Worm (Caenorhabditis elegans): Measurements from ENCODE around the gene F11A5.16.

The F11A5.16 gene

ce11 chrV:16202618-16203017, 8.1 kb upstream of the F11A5.16 start, which contains the start of gene F11A5.18:
TSS of gene F11A5.18 (plus strand) at chrV:16202918.
- TF ChIP-seq lin-39 (tag; optimal IDR thresholded peaks at IDR 0.05): no peak
- no peak for TF ChIP-seq elt-3 (tag; optimal IDR thresholded peaks at IDR 0.05)
- no peak for TF ChIP-seq snpc-4 (tag; optimal IDR thresholded peaks at IDR 0.05)
- no peak for TF ChIP-seq fkh-2 (tag; optimal IDR thresholded peaks at IDR 0.05)
- no peak for TF ChIP-seq nhr-43 (tag; optimal IDR thresholded peaks at IDR 0.05; ENCODE audit: poor library complexity, severe bottlenecking)
- TF ChIP-seq sea-2 (GFP tag; optimal IDR thresholded peaks at IDR 0.05): no peak
- no peak for TF ChIP-seq fkh-10 (GFP tag; optimal IDR thresholded peaks at IDR 0.05)
- TF ChIP-seq elt-1 (tag; optimal IDR thresholded peaks at IDR 0.05): no peak
- no peak for TF ChIP-seq unc-62 (GFP tag; optimal IDR thresholded peaks at IDR 0.05)
- no peak for TF ChIP-seq mml-1 (tag; optimal IDR thresholded peaks at IDR 0.05)
- no peak for TF ChIP-seq ceh-82 (tag; optimal IDR thresholded peaks at IDR 0.05)
- TF ChIP-seq elt-2 (tag; optimal IDR thresholded peaks at IDR 0.05): no peak

- no peak for TF ChIP-seq jun-1 (tag; optimal IDR thresholded peaks at IDR 0.05)
- TF ChIP-seq pha-4 (tag; optimal IDR thresholded peaks at IDR 0.05): no peak
- no peak for TF ChIP-seq unc-62 (GFP tag; optimal IDR thresholded peaks at IDR 0.05)
- no peak for TF ChIP-seq aly-2 (tag; optimal IDR thresholded peaks at IDR 0.05)
- no peak for TF ChIP-seq elt-1 (tag; optimal IDR thresholded peaks at IDR 0.05)
- no peak for TF ChIP-seq R02D3.7 (tag; optimal IDR thresholded peaks at IDR 0.05)
- no peak for TF ChIP-seq nhr-77 (tag; optimal IDR thresholded peaks at IDR 0.05)
- no peak for TF ChIP-seq nhr-237 (tag; optimal IDR thresholded peaks at IDR 0.05)
- no peak for TF ChIP-seq nhr-11 (tag; optimal IDR thresholded peaks at IDR 0.05)
- no peak for TF ChIP-seq unc-39 (tag; optimal IDR thresholded peaks at IDR 0.05)
- TF ChIP-seq skn-1 (tag; optimal IDR thresholded peaks at IDR 0.05): no peak
- no peak for TF ChIP-seq fkh-10 (GFP tag; optimal IDR thresholded peaks at IDR 0.05)
- no peak for TF ChIP-seq fos-1 (tag; optimal IDR thresholded peaks at IDR 0.05)
- TF ChIP-seq ZK546.5 (tag; optimal IDR thresholded peaks at IDR 0.05): no peak
- TF ChIP-seq fkh-2 (tag; optimal IDR thresholded peaks at IDR 0.05): no peak
- no peak for TF ChIP-seq nfya-1 (tag; optimal IDR thresholded peaks at IDR 0.05; ENCODE audit: insufficient read depth)
- TF ChIP-seq ceh-9 (tag; optimal IDR thresholded peaks at IDR 0.05): no peak
- no peak for TF ChIP-seq ztf-4 (tag; optimal IDR thresholded peaks at IDR 0.05)
- no peak for TF ChIP-seq snpc-4 (tag; optimal IDR thresholded peaks at IDR 0.05)
Observed at ce11 chrV:16204888-16205287, 5.9 kb upstream of the F11A5.16 start, which contains the start of gene irld-26. TSS of gene irld-26 (plus strand) at chrV:16205188.

- TF ChIP-seq R02D3.7 (tag; optimal IDR thresholded peaks at IDR 0.05) (no peak), egl-27 (tag; optimal IDR thresholded peaks at IDR 0.05) (no peak), nfya-1 (tag; optimal IDR thresholded peaks at IDR 0.05; ENCODE audit: insufficient read depth) (no peak), ceh-16 (tag; optimal IDR thresholded peaks at IDR 0.05) (no peak), nhr-23 (tag; optimal IDR thresholded peaks at IDR 0.05) (no peak), tbx-2 (tag; optimal IDR thresholded peaks at IDR 0.05) (no peak), elt-3 (tag; optimal IDR thresholded peaks at IDR 0.05) (no peak), ceh-28 (tag; optimal IDR thresholded peaks at IDR 0.05) (no peak)
Observed at ce11 chrV:16209837-16210236, 915 bp upstream of the F11A5.16 start, which contains the start of gene oac-15. TSS of gene oac-15 (minus strand) at chrV:16209937.

- TF ChIP-seq nhr-12 (tag; optimal IDR thresholded peaks at IDR 0.05) (no peak), nhr-43 (tag; optimal IDR thresholded peaks at IDR 0.05; ENCODE audit: poor library complexity, severe bottlenecking) (peak; percentile 26)
Observed at ce11 chrV:16211713-16212112, 961 bp downstream of the F11A5.16 start.

- peak; percentile 39 for TF ChIP-seq nhr-23 (tag; optimal IDR thresholded peaks at IDR 0.05)
- no peak for TF ChIP-seq unc-62 (GFP tag; optimal IDR thresholded peaks at IDR 0.05)
- peak in 2 of 3 experiments; percentile 26 to 43 for TF ChIP-seq elt-3 (tag; optimal IDR thresholded peaks at IDR 0.05)
- TF ChIP-seq nhr-43 (tag; optimal IDR thresholded peaks at IDR 0.05; ENCODE audit: poor library complexity, severe bottlenecking): peak; percentile 93
- no peak for TF ChIP-seq lin-39 (tag; optimal IDR thresholded peaks at IDR 0.05)
- TF ChIP-seq nhr-25 (tag; optimal IDR thresholded peaks at IDR 0.05): peak; percentile 14
- no peak for TF ChIP-seq pqm-1 (tag; optimal IDR thresholded peaks at IDR 0.05)
- TF ChIP-seq ama-1 (optimal IDR thresholded peaks at IDR 0.05): no peak
Observed at ce11 chrV:16213323-16213722, 2.6 kb downstream of the F11A5.16 start.

All from whole organism, L3 larva.